Worm (Caenorhabditis elegans) whole organism, L1 larva: ENCODE measurements around the gene egl-27.

Source experiments
- C04F5.9 ChIP-seq: sonication (generic microtip); optimal IDR thresholded peaks from 2 replicates; lab custom pipeline; 2016; ENCODE audit warnings: missing genetic modification characterization, missing compliant biosample characterization
- C16A3.4 ChIP-seq: fragments of 150-350 bp; optimal IDR thresholded peaks from 2 replicates; lab custom pipeline; 2014; ENCODE audit warnings: missing biosample characterization, missing genetic modification characterization
- C34B4.2 ChIP-seq: sonication (generic microtip); optimal IDR thresholded peaks from 2 replicates; lab custom pipeline; 2017; ENCODE audit warnings: mild to moderate bottlenecking, missing genetic modification characterization, missing compliant biosample characterization
- F16B12.6 ChIP-seq: fragments of 150-350 bp; optimal IDR thresholded peaks from 2 replicates; lab custom pipeline; 2014; ENCODE audit warnings: missing biosample characterization, missing genetic modification characterization
- blmp-1 ChIP-seq: fragments of 150-350 bp; optimal IDR thresholded peaks from 2 replicates; lab custom pipeline; 2014; ENCODE audit warnings: missing biosample characterization, missing genetic modification characterization
- ceh-63 ChIP-seq: fragments of 200-800 bp; sonication (Bioruptor generic); optimal IDR thresholded peaks from 2 replicates; lab custom pipeline; 2018; ENCODE audit warnings: mild to moderate bottlenecking, missing genetic modification characterization, missing compliant biosample characterization
- ceh-82 ChIP-seq, 3 experiments: fragments of 150-350 bp in 1 of 3; sonication (generic microtip) in 2 of 3; optimal IDR thresholded peaks; 2 replicates each; lab custom pipeline; 2014 to 2017; ENCODE audit warnings: missing biosample characterization in 3 of 3, missing genetic modification characterization in 3 of 3
- ceh-88 ChIP-seq: fragments of 200-800 bp; sonication (Bioruptor generic); IDR thresholded peaks from 2 replicates; pipeline ENCODE4 v1.3.6; 2022; ENCODE audit warnings: missing genetic modification characterization, missing compliant biosample characterization
- ceh-90 ChIP-seq: sonication (generic microtip); optimal IDR thresholded peaks from 2 replicates; lab custom pipeline; 2016; ENCODE audit warnings: missing genetic modification characterization, missing compliant biosample characterization
- ces-1 ChIP-seq: fragments of 150-350 bp; optimal IDR thresholded peaks from 2 replicates; lab custom pipeline; 2014; ENCODE audit warnings: missing biosample characterization, missing genetic modification reagents, missing genetic modification characterization
- dsc-1 ChIP-seq: sonication (generic microtip); optimal IDR thresholded peaks from 2 replicates; lab custom pipeline; 2016; ENCODE audit warnings: mild to moderate bottlenecking, missing genetic modification characterization, missing compliant biosample characterization
- egl-13 ChIP-seq: sonication (generic microtip); optimal IDR thresholded peaks from 2 replicates; lab custom pipeline; 2016; ENCODE audit warnings: missing genotype, missing genetic modification reagents, missing genetic modification characterization, missing compliant biosample characterization
- elt-2 ChIP-seq: sonication (generic microtip); optimal IDR thresholded peaks from 2 replicates; lab custom pipeline; 2016; ENCODE audit warnings: missing genetic modification characterization, mild to moderate bottlenecking, inconsistent platforms, missing compliant biosample characterization, missing genetic modification reagents
- elt-3 ChIP-seq, 6 experiments: fragments of 150-350 bp in 1 of 6; sonication (generic microtip); optimal IDR thresholded peaks; 2 replicates each; lab custom pipeline; 2017 to 2018; ENCODE audit warnings: missing biosample characterization in 6 of 6, missing genetic modification characterization in 6 of 6, inconsistent platforms in 1 of 6
- ets-5 ChIP-seq: fragments of 200-800 bp; sonication (Bioruptor generic); IDR thresholded peaks from 2 replicates; pipeline ENCODE4 v1.3.6; 2022; ENCODE audit warnings: missing genetic modification characterization, missing compliant biosample characterization
- fkh-8 ChIP-seq: sonication (generic microtip); optimal IDR thresholded peaks from 2 replicates; lab custom pipeline; 2016; ENCODE audit warnings: mild to moderate bottlenecking, missing genetic modification characterization, missing compliant biosample characterization
- grh-1 ChIP-seq: fragments of 200-800 bp; sonication (Bioruptor generic); IDR thresholded peaks from 2 replicates; pipeline ENCODE4 v1.3.6; 2022; ENCODE audit warnings: missing genetic modification reagents, missing genetic modification characterization, missing compliant biosample characterization
- hlh-17 ChIP-seq: fragments of 200-800 bp; sonication (Bioruptor generic); optimal IDR thresholded peaks from 2 replicates; lab custom pipeline; 2018; ENCODE audit warnings: missing genetic modification characterization, mild to moderate bottlenecking, missing compliant biosample characterization, moderate library complexity, borderline replicate concordance
- hlh-4 ChIP-seq: sonication (generic microtip); optimal IDR thresholded peaks from 2 replicates; lab custom pipeline; 2016; ENCODE audit warnings: mild to moderate bottlenecking, missing genetic modification characterization, missing compliant biosample characterization
- hpl-2 ChIP-seq: fragments of 150-350 bp; optimal IDR thresholded peaks from 2 replicates; lab custom pipeline; 2014; ENCODE audit warnings: missing biosample characterization, missing genetic modification reagents, missing genetic modification characterization
- isw-1 ChIP-seq: fragments of 200-800 bp; sonication (Bioruptor generic); IDR thresholded peaks from 2 replicates; pipeline ENCODE4 v1.3.6; 2022; ENCODE audit warnings: missing genetic modification characterization, missing compliant biosample characterization
- lin-15B ChIP-seq: fragments of 150-350 bp; sonication (generic microtip); optimal IDR thresholded peaks from 3 replicates; lab custom pipeline; 2014; ENCODE audit warnings: missing biosample characterization, missing genetic modification characterization
- lin-35 ChIP-seq, 2 experiments: fragments of 150-350 bp; optimal IDR thresholded peaks; 2 replicates each; lab custom pipeline; 2014; ENCODE audit warnings: missing biosample characterization in 2 of 2, missing genetic modification characterization in 2 of 2, missing genetic modification reagents in 2 of 2
- lin-39 ChIP-seq: fragments of 150-350 bp; optimal IDR thresholded peaks from 2 replicates; lab custom pipeline; 2014; ENCODE audit warnings: missing biosample characterization, missing genetic modification reagents, missing genetic modification characterization
- mab-9 ChIP-seq: fragments of 200-800 bp; sonication (Bioruptor generic); IDR thresholded peaks from 2 replicates; pipeline ENCODE4 v1.3.6; 2022; ENCODE audit warnings: missing genetic modification reagents, missing genetic modification characterization, missing compliant biosample characterization
- nhr-19 ChIP-seq: fragments of 200-800 bp; sonication (Bioruptor generic); conservative IDR thresholded peaks from 2 replicates; pipeline ENCODE4 v1.3.6; 2022; ENCODE audit warnings: missing genetic modification characterization, missing compliant biosample characterization
- nhr-20 ChIP-seq: sonication (generic microtip); optimal IDR thresholded peaks from 2 replicates; lab custom pipeline; 2016; ENCODE audit warnings: mild to moderate bottlenecking, missing genetic modification characterization, missing compliant biosample characterization
- nhr-237 ChIP-seq: fragments of 150-350 bp; optimal IDR thresholded peaks from 2 replicates; lab custom pipeline; 2014; ENCODE audit warnings: missing biosample characterization, missing genetic modification characterization
- nhr-47 ChIP-seq: sonication (generic microtip); optimal IDR thresholded peaks from 2 replicates; lab custom pipeline; 2016; ENCODE audit warnings: mild to moderate bottlenecking, missing genetic modification characterization, moderate library complexity, missing compliant biosample characterization
- nhr-71 ChIP-seq: sonication (generic microtip); optimal IDR thresholded peaks from 2 replicates; lab custom pipeline; 2016; ENCODE audit warnings: mild to moderate bottlenecking, missing genetic modification characterization, moderate library complexity, missing compliant biosample characterization
- nhr-77 ChIP-seq: fragments of 150-350 bp; optimal IDR thresholded peaks from 2 replicates; lab custom pipeline; 2014; ENCODE audit warnings: missing biosample characterization, missing genetic modification characterization
- nhr-84 ChIP-seq: sonication (generic microtip); optimal IDR thresholded peaks from 2 replicates; lab custom pipeline; 2017; ENCODE audit warnings: missing biosample characterization, missing genetic modification characterization
- nhr-85 ChIP-seq: sonication (generic microtip); peaks from one replicate; lab custom pipeline; 2016; ENCODE audit warnings: missing genetic modification characterization, inconsistent platforms, missing compliant biosample characterization
- nhr-90 ChIP-seq: sonication (generic microtip); optimal IDR thresholded peaks from 2 replicates; lab custom pipeline; 2016; ENCODE audit warnings: mild to moderate bottlenecking, missing genetic modification characterization, missing compliant biosample characterization; ENCODE audit not compliant: poor library complexity
- pag-3 ChIP-seq: sonication (generic microtip); optimal IDR thresholded peaks from 2 replicates; lab custom pipeline; 2017; ENCODE audit warnings: missing genetic modification characterization, mild to moderate bottlenecking, missing compliant biosample characterization, antibody characterized with exemption, borderline replicate concordance; ENCODE audit not compliant: insufficient read depth
- pqm-1 ChIP-seq: sonication (generic microtip); optimal IDR thresholded peaks from 3 replicates; lab custom pipeline; 2017; ENCODE audit warnings: missing biosample characterization, missing genetic modification characterization
- rnt-1 ChIP-seq: sonication (generic microtip); optimal IDR thresholded peaks from 2 replicates; lab custom pipeline; 2016; ENCODE audit warnings: mild to moderate bottlenecking, missing genetic modification characterization, moderate library complexity, missing compliant biosample characterization
- snpc-4 ChIP-seq: fragments of 150-350 bp; optimal IDR thresholded peaks from 2 replicates; lab custom pipeline; 2014; ENCODE audit warnings: missing biosample characterization, missing genetic modification characterization
- snu-23 ChIP-seq: sonication (generic microtip); optimal IDR thresholded peaks from 2 replicates; lab custom pipeline; 2016; ENCODE audit warnings: missing genetic modification characterization, missing compliant biosample characterization
- sptf-1 ChIP-seq: fragments of 150-350 bp; optimal IDR thresholded peaks from 2 replicates; lab custom pipeline; 2014; ENCODE audit warnings: missing biosample characterization, missing genetic modification characterization
- sup-37 ChIP-seq: fragments of 200-800 bp; sonication (Bioruptor generic); optimal IDR thresholded peaks from 2 replicates; lab custom pipeline; 2018; ENCODE audit warnings: mild to moderate bottlenecking, missing genetic modification characterization, missing compliant biosample characterization
- swsn-7 ChIP-seq: sonication (generic microtip); optimal IDR thresholded peaks from 2 replicates; lab custom pipeline; 2016; ENCODE audit warnings: missing genetic modification characterization, missing compliant biosample characterization
- unc-130 ChIP-seq: fragments of 150-350 bp; optimal IDR thresholded peaks from 2 replicates; lab custom pipeline; 2017; ENCODE audit warnings: missing biosample characterization, missing genetic modification characterization, inconsistent platforms
- unc-30 ChIP-seq: sonication (generic microtip); optimal IDR thresholded peaks from 2 replicates; lab custom pipeline; 2017; ENCODE audit warnings: missing biosample characterization, missing genetic modification characterization
- unc-62 ChIP-seq: fragments of 150-350 bp; optimal IDR thresholded peaks from 2 replicates; lab custom pipeline; 2014; ENCODE audit warnings: missing biosample characterization, missing genetic modification reagents, missing genetic modification characterization
- unc-86 ChIP-seq: sonication (generic microtip); optimal IDR thresholded peaks from 2 replicates; lab custom pipeline; 2016; ENCODE audit warnings: missing genetic modification characterization, missing compliant biosample characterization
- vab-15 ChIP-seq: sonication (generic microtip); optimal IDR thresholded peaks from 2 replicates; lab custom pipeline; 2017; ENCODE audit warnings: missing genotype, mild to moderate bottlenecking, missing genetic modification characterization, missing compliant biosample characterization
- xbp-1 ChIP-seq: sonication (generic microtip); optimal IDR thresholded peaks from 2 replicates; lab custom pipeline; 2016; ENCODE audit warnings: missing genetic modification characterization, missing compliant biosample characterization
- zag-1 ChIP-seq: fragments of 150-350 bp; optimal IDR thresholded peaks from 2 replicates; lab custom pipeline; 2014; ENCODE audit warnings: missing biosample characterization, missing genetic modification characterization
- zip-4 ChIP-seq: fragments of 200-800 bp; sonication (Bioruptor generic); optimal IDR thresholded peaks from 2 replicates; lab custom pipeline; 2018; ENCODE audit warnings: mild to moderate bottlenecking, missing genetic modification characterization, moderate library complexity, missing compliant biosample characterization
- ztf-4 ChIP-seq: fragments of 150-350 bp; optimal IDR thresholded peaks from 2 replicates; lab custom pipeline; 2014; ENCODE audit warnings: missing biosample characterization, missing genetic modification characterization

Gene egl-27

ce11 chrII:6833781-6834339 is 948 bp upstream of the egl-27 start (continued):
- TF ChIP-seq unc-30 (tag; lab: Kevin White, UChicago) = no peak
- TF ChIP-seq nhr-84 (tag; lab: Kevin White, UChicago) = no peak
- TF ChIP-seq nhr-20 (tag; lab: Kevin White, UChicago) = peak; percentile 65
- TF ChIP-seq swsn-7 (tag; lab: Kevin White, UChicago) = peak; percentile 6
- no peak for TF ChIP-seq sptf-1 (tag; lab: Kevin White, UChicago)
- peak; percentile 72 for TF ChIP-seq nhr-85 (tag; lab: Kevin White, UChicago)

DNA sequence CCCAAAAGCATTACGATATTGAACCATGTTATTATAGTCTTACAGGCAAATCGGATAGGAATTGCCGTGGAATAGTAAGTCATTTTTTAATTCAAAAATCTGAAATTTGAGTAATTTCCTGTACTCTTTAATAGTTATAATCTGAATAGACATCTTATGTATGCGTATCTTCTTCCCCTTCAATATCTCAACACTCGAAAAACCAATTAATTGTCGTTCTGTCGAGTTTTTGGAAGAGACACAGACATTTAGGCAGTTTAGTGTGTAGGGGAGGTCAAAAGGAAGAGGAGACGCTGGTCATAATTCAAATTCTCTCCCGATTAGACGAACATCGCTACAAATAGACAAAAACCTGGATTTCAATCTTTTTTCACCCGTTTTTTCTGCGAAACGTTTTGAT is 692 bp downstream of the egl-27 start:
- TF ChIP-seq C16A3.4 (tag; lab: Kevin White, UChicago) (no peak), egl-13 (tag; lab: Kevin White, UChicago) (no peak), hlh-17 (GFP tag; lab: Kevin White, UChicago) (no peak), nhr-90 (tag; lab: Kevin White, UChicago) (no peak), snu-23 (GFP tag; lab: Kevin White, UChicago) (peak; percentile 43), ceh-82 (tag; optimal IDR thresholded peaks at IDR 0.05; lab: Kevin White, UChicago) (peak in 1 of 3 experiments; percentile 29), blmp-1 (peak; percentile 85), ztf-4 (tag; lab: Kevin White, UChicago) (no peak), vab-15 (tag; lab: Kevin White, UChicago) (peak; percentile 61), ceh-90 (tag; lab: Kevin White, UChicago) (no peak), hlh-4 (tag; lab: Kevin White, UChicago) (no peak), elt-2 (tag; lab: Kevin White, UChicago) (no peak), C04F5.9 (tag; lab: Kevin White, UChicago) (no peak), nhr-84 (tag; lab: Kevin White, UChicago) (no peak), dsc-1 (tag; lab: Kevin White, UChicago) (peak; percentile 8), F16B12.6 (tag; lab: Kevin White, UChicago) (no peak), elt-3 (tag; optimal IDR thresholded peaks at IDR 0.05; lab: Kevin White, UChicago) (peak in 1 of 6 experiments; percentile 50), zag-1 (tag; lab: Kevin White, UChicago) (no peak), ces-1 (GFP tag; lab: Kevin White, UChicago) (no peak), nhr-237 (no peak), unc-130 (tag; lab: Kevin White, UChicago) (no peak), rnt-1 (tag; lab: Kevin White, UChicago) (no peak), C34B4.2 (tag; lab: Kevin White, UChicago) (no peak), grh-1 (GFP tag; lab: Robert Waterston, UW) (no peak), ets-5 (GFP tag; lab: Robert Waterston, UW) (no peak), nhr-71 (tag; lab: Kevin White, UChicago) (peak; percentile 27), snpc-4 (no peak), zip-4 (GFP tag; lab: Kevin White, UChicago) (no peak), sup-37 (GFP tag; lab: Kevin White, UChicago) (no peak), nhr-77 (tag; lab: Kevin White, UChicago) (no peak), xbp-1 (tag; lab: Kevin White, UChicago) (no peak), ceh-88 (no peak), pqm-1 (tag; lab: Kevin White, UChicago) (no peak), isw-1 (no peak), lin-35 (GFP tag; optimal IDR thresholded peaks at IDR 0.05; lab: Kevin White, UChicago) (peak in 1 of 2 experiments; percentile 22), fkh-8 (tag; lab: Kevin White, UChicago) (no peak), nhr-19 (GFP tag; lab: Robert Waterston, UW) (no peak), pag-3 (tag; lab: Kevin White, UChicago) (no peak), lin-39 (tag; lab: Kevin White, UChicago) (no peak), lin-15B (tag; lab: Kevin White, UChicago) (no peak), unc-86 (tag; lab: Kevin White, UChicago) (no peak), hpl-2 (GFP tag; lab: Kevin White, UChicago) (no peak), nhr-85 (tag; lab: Kevin White, UChicago) (peak; percentile 93), ceh-63 (GFP tag; lab: Kevin White, UChicago) (no peak), nhr-47 (peak; percentile 2), mab-9 (GFP tag; lab: Robert Waterston, UW) (no peak), unc-62 (GFP tag; lab: Kevin White, UChicago) (no peak)
